Fruit fly (Drosophila melanogaster) whole organism, wandering third instar larva: Measurements from ENCODE around the gene CG6621.

Experiments
- Rel ChIP-seq, 2 experiments: fragments of 200-800 bp; sonication (Bioruptor generic) in 1 of 2; optimal IDR thresholded peaks; 2 replicates in 1 of 2; 3 replicates in 1 of 2; lab custom pipeline; 2016 to 2019; ENCODE audit warnings: mild to moderate bottlenecking in 2 of 2, missing biosample characterization in 2 of 2, missing genetic modification characterization in 2 of 2, moderate library complexity in 1 of 2
- br ChIP-seq: fragments of 200-800 bp; sonication (Bioruptor generic); optimal IDR thresholded peaks from 2 replicates; lab custom pipeline; 2016; ENCODE audit warnings: missing biosample characterization, missing genetic modification characterization
- fru ChIP-seq: fragments of 200-800 bp; sonication (Bioruptor generic); optimal IDR thresholded peaks from 3 replicates; lab custom pipeline; 2016; ENCODE audit warnings: missing biosample characterization, mild to moderate bottlenecking, missing genetic modification characterization
- usp ChIP-seq: fragments of >200 bp; optimal IDR thresholded peaks from 2 replicates; lab custom pipeline; 2017; ENCODE audit warnings: missing biosample characterization, missing genetic modification characterization

DNA sequence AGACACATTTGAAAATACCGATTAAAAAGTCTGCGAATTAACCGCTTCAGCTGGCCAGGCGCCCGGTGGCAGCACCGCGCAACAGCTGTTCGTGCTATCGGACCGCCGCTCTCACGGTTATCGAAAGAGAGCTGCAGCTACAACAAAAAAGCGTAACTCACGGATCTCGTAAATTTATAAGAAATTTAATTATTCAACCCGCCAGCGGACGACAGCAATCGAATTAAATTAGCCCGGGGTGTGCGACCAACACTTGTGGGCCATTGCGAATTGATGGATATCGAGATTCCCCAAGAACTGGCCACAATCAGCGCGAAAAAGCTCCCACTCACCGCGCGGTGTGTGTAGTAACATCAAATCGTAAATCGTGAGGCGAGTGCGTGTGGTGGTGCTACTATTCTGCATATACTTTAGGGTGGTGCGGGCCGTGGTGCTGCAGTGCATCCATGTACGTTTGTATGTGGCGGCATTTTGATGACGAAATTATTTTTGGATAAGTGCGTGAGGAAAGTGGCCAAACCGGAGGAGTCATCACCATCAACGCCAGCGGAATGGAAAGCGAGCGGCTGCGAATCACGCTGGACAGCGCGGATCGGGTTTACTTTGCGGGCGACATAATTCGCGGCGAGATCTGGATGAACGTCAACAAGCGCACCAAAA, 7.8 kb downstream of the CG6621 start, which contains the start of gene Leash:
- no peak for TF ChIP-seq Rel (GFP tag; optimal IDR thresholded peaks at IDR 0.05; lab: Kevin White, UChicago)
- TF ChIP-seq Rel (tag; optimal IDR thresholded peaks at IDR 0.05; lab: Kevin White, UChicago), result no peak
- no peak for TF ChIP-seq usp
- no peak for TF ChIP-seq br (GFP tag; lab: Kevin White, UChicago)
- no peak for TF ChIP-seq fru
